Worm (Caenorhabditis elegans) whole organism, young adult: ENCODE data around the gene F38A6.5.

ENCODE experiments used
- C06A6.2 ChIP-seq: fragments of 200-800 bp; sonication (Bioruptor generic); conservative IDR thresholded peaks from 2 replicates; pipeline ENCODE4 v1.3.6; 2022; ENCODE audit warnings: missing genetic modification characterization, missing compliant biosample characterization
- Y56A3A.18 ChIP-seq: fragments of 200-800 bp; sonication (Bioruptor generic); IDR thresholded peaks from 2 replicates; pipeline ENCODE4 v1.3.6; 2022; ENCODE audit warnings: missing genetic modification reagents, missing genetic modification characterization, missing compliant biosample characterization
- ama-1 ChIP-seq, 3 experiments: fragments of 150-350 bp in 1 of 3; sonication (generic microtip) in 2 of 3; optimal IDR thresholded peaks; 2 replicates each; lab custom pipeline; 2014 to 2018; ENCODE audit warnings: missing biosample characterization in 2 of 3, missing genetic modification characterization in 2 of 3, missing genetic modification reagents in 2 of 3
- hrde-1 ChIP-seq: sonication (generic microtip); optimal IDR thresholded peaks from 2 replicates; lab custom pipeline; 2016; ENCODE audit warnings: missing genetic modification characterization, mild to moderate bottlenecking, missing compliant biosample characterization, moderate library complexity, missing genotype, missing genetic modification reagents, borderline replicate concordance
- madf-6 ChIP-seq: fragments of 200-800 bp; sonication (Bioruptor generic); IDR thresholded peaks from 2 replicates; pipeline ENCODE4 v1.3.6; 2022; ENCODE audit warnings: missing genetic modification reagents, missing genetic modification characterization, missing compliant biosample characterization
- nfya-1 ChIP-seq: sonication (generic microtip); optimal IDR thresholded peaks from 2 replicates; lab custom pipeline; 2017; ENCODE audit warnings: antibody characterized with exemption, missing compliant biosample characterization, missing genetic modification characterization, borderline replicate concordance; ENCODE audit not compliant: insufficient read depth
- pha-4 ChIP-seq: fragments of 150-350 bp; sonication (generic microtip); optimal IDR thresholded peaks from 2 replicates; lab custom pipeline; 2014; ENCODE audit warnings: missing biosample characterization, missing genetic modification reagents, missing genetic modification characterization

ce11 chrV:20744290-20744837, 29.2 kb downstream of the F38A6.5 start, which contains the start of gene dnj-25:
- TF ChIP-seq hrde-1 (tag; lab: Kevin White, UChicago) (no peak), Y56A3A.18 (GFP tag; lab: Robert Waterston, UW) (no peak), C06A6.2 (GFP tag; lab: Robert Waterston, UW) (no peak), pha-4 (no peak), ama-1 (optimal IDR thresholded peaks at IDR 0.05; lab: Kevin White, UChicago) (no peak), ama-1 (GFP tag; optimal IDR thresholded peaks at IDR 0.05; lab: Kevin White, UChicago) (no peak), madf-6 (GFP tag; lab: Robert Waterston, UW) (no peak), nfya-1 (tag; lab: Kevin White, UChicago) (no peak)
